Worm (Caenorhabditis elegans): Measurements from ENCODE around the gene M176.5.
"Not testable (repeated sequence)": the region's sequence is repeated elsewhere in the genome, so short reads cannot be mapped to it uniquely, and the experiment has no call there.

The M176.5 gene

DNA sequence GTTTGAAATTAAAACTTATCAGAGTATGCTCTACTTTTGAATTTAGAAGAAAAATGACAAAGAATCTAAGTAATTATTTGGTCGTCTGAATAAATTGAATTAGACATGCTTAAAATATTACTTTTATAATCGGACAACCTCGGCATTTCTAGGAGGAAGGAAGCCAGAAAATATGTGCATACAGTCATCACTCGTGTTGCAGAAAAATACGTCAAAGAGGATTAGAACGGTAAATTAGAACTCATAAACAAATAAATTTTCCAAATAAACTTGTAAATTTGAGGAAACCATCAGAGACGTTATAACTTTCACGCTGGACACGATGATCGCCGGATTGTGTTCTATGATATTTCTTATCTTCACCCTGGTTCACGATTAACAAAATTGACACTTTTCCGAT, 26.8 kb upstream of the M176.5 start, which contains the start of gene chil-19:
chil-19 (minus strand) TSS at position 101 of the 400 bp plus-strand sequence.
- TF ChIP-seq pha-4 (tag; optimal IDR thresholded peaks at IDR 0.05) (no peak), elt-3 (tag; optimal IDR thresholded peaks at IDR 0.05) (no peak), nhr-25 (tag; optimal IDR thresholded peaks at IDR 0.05) (no peak), ztf-11 (tag; optimal IDR thresholded peaks at IDR 0.05) (no peak), pqm-1 (tag; optimal IDR thresholded peaks at IDR 0.05) (no peak), ztf-4 (tag; optimal IDR thresholded peaks at IDR 0.05) (no peak), fkh-10 (GFP tag; optimal IDR thresholded peaks at IDR 0.05) (no peak), lin-39 (tag; optimal IDR thresholded peaks at IDR 0.05) (no peak), snpc-4 (tag; optimal IDR thresholded peaks at IDR 0.05) (no peak), R02D3.7 (tag; optimal IDR thresholded peaks at IDR 0.05) (no peak), lsy-12 (tag; optimal IDR thresholded peaks at IDR 0.05) (no peak), nhr-11 (tag; optimal IDR thresholded peaks at IDR 0.05) (no peak), nfya-1 (tag; optimal IDR thresholded peaks at IDR 0.05; ENCODE audit: insufficient read depth) (no peak), ZK546.5 (tag; optimal IDR thresholded peaks at IDR 0.05) (no peak)

DNA sequence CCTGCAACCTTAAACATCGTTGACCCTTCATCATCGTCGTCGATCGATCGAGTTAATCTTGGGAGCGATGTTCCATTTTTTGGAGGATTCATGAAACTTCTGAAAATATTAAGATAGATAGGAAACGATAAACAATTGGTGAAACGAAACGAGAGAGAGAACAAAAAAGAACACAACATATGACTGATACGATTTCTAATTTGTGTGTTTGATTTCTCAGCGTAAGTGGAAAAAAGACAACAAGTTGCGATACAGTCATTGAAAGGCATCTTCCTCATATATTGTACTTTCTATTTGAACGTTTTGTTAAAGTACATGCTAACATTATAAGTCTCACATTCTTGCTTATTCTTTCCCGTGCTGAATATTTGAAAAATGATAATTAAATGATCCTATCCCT, 24.6 kb upstream of the M176.5 start, which contains the start of gene R09D1.12:
R09D1.12 (minus strand) TSS at position 101 of the 400 bp plus-strand sequence.
- not testable (repeated sequence) for TF ChIP-seq zag-1, aly-2, nhr-11 (tag; optimal IDR thresholded peaks at IDR 0.05)

DNA sequence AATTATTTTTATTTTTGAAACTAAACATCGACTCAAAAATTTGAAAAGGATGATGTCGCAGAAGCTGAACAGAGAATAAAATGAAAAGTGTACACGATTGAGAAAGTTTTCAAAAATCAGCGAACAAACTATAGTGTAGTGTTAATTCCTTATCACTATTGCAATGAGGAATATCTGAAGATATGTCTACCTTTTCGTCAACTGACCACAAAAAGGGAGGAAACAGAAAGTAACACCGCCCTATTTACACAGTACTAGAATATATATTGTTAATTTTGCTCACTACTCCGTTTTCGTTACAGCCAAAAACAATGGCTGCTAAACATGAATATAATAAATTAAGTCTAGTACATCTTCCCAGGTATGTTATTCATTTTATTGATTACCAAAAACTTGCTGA, 20.4 kb upstream of the M176.5 start, which contains the start of gene chil-18:
chil-18 (plus strand) TSS at position 301 of the 400 bp plus-strand sequence.
- no peak for TF ChIP-seq nhr-237 (tag; optimal IDR thresholded peaks at IDR 0.05)
- TF ChIP-seq nhr-12 (tag; optimal IDR thresholded peaks at IDR 0.05) = no peak
- TF ChIP-seq pha-4 (tag; optimal IDR thresholded peaks at IDR 0.05) = no peak
- TF ChIP-seq egl-27 (tag; optimal IDR thresholded peaks at IDR 0.05) = no peak
- no peak for TF ChIP-seq skn-1 (tag; optimal IDR thresholded peaks at IDR 0.05)
- no peak for TF ChIP-seq ceh-28 (tag; optimal IDR thresholded peaks at IDR 0.05)
- TF ChIP-seq sea-2 (GFP tag; optimal IDR thresholded peaks at IDR 0.05) = no peak
- no peak for TF ChIP-seq daf-12 (tag; optimal IDR thresholded peaks at IDR 0.05)
- no peak for TF ChIP-seq aly-2 (tag; optimal IDR thresholded peaks at IDR 0.05)
- no peak for TF ChIP-seq nhr-11 (tag; optimal IDR thresholded peaks at IDR 0.05)
- no peak for TF ChIP-seq nhr-67 (tag; optimal IDR thresholded peaks at IDR 0.05)
- no peak for TF ChIP-seq mdl-1 (tag; optimal IDR thresholded peaks at IDR 0.05)

DNA sequence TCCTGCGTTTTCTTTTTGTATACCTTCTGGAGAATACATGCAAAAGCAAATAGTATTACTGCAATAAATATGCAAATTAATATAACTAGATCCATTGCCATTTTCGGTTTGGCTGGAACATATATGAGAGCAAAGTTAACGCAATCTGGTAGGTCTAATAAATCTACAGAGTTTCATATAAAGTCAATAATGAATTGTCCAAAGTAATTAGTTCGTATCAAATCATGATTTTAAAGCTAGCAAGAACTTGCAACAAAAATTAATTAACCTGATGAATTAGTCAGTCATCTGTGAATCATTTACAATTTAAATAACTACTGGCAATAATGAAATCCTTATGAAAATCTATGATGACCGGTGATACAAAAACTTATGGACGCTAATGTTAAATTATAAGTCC, 17.8 kb upstream of the M176.5 start, which contains the start of gene R09D1.13:
R09D1.13 (minus strand) TSS at position 101 of the 400 bp plus-strand sequence.
- TF ChIP-seq pha-4 (tag; optimal IDR thresholded peaks at IDR 0.05) (no peak), nfya-1 (tag; optimal IDR thresholded peaks at IDR 0.05; ENCODE audit: insufficient read depth) (no peak), elt-1 (tag; optimal IDR thresholded peaks at IDR 0.05) (no peak), ceh-28 (tag; optimal IDR thresholded peaks at IDR 0.05) (no peak), nhr-76 (tag; optimal IDR thresholded peaks at IDR 0.05) (no peak), nhr-77 (tag; optimal IDR thresholded peaks at IDR 0.05) (no peak), ceh-9 (tag; optimal IDR thresholded peaks at IDR 0.05) (no peak), ceh-16 (tag; optimal IDR thresholded peaks at IDR 0.05) (no peak), skn-1 (tag; optimal IDR thresholded peaks at IDR 0.05) (no peak), ztf-4 (tag; optimal IDR thresholded peaks at IDR 0.05) (no peak), pqm-1 (tag; optimal IDR thresholded peaks at IDR 0.05) (no peak), fkh-10 (GFP tag; optimal IDR thresholded peaks at IDR 0.05) (no peak), nhr-237 (tag; optimal IDR thresholded peaks at IDR 0.05) (no peak), hmg-11 (tag; optimal IDR thresholded peaks at IDR 0.05) (no peak), daf-12 (tag; optimal IDR thresholded peaks at IDR 0.05) (no peak), egl-5 (tag; optimal IDR thresholded peaks at IDR 0.05) (no peak), unc-39 (tag; optimal IDR thresholded peaks at IDR 0.05) (no peak), ztf-11 (tag; optimal IDR thresholded peaks at IDR 0.05) (no peak), elt-2 (tag; optimal IDR thresholded peaks at IDR 0.05) (no peak), R02D3.7 (tag; optimal IDR thresholded peaks at IDR 0.05) (no peak)

DNA sequence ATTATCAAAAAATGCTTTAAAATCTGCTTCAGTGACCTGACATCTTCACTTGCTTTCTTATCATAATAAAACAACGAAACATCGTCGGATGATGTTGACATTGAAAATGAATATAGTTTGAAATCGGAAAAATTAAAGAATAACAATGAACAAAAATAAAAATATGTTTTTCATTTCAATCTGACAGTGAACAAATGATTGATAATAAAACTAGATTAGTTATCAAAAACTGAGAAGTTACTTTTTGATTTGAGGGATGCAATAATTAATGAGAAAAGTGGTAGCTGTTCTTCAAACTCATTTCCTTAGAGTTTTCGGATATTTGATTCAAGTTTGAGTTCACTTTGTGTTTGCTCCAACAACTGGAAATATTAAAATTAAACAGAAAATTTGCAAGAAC, 16.0 kb upstream of the M176.5 start, which contains the start of gene chil-15:
chil-15 (minus strand) TSS at position 101 of the 400 bp plus-strand sequence.
- TF ChIP-seq pha-4 (tag; optimal IDR thresholded peaks at IDR 0.05) = no peak
- no peak for TF ChIP-seq ceh-9 (tag; optimal IDR thresholded peaks at IDR 0.05)
- TF ChIP-seq lin-39 (tag; optimal IDR thresholded peaks at IDR 0.05) = no peak
- TF ChIP-seq fos-1 (tag; optimal IDR thresholded peaks at IDR 0.05) = no peak
- no peak for TF ChIP-seq elt-3 (tag; optimal IDR thresholded peaks at IDR 0.05)
- TF ChIP-seq nhr-28 (tag; optimal IDR thresholded peaks at IDR 0.05) = no peak
- TF ChIP-seq lin-15B (tag; optimal IDR thresholded peaks at IDR 0.05) = no peak
- no peak for TF ChIP-seq fkh-2 (tag; optimal IDR thresholded peaks at IDR 0.05)
- no peak for TF ChIP-seq zag-1 (tag; optimal IDR thresholded peaks at IDR 0.05)
- no peak for TF ChIP-seq nhr-43 (tag; optimal IDR thresholded peaks at IDR 0.05; ENCODE audit: poor library complexity, severe bottlenecking)
- no peak for TF ChIP-seq snpc-4 (tag; optimal IDR thresholded peaks at IDR 0.05)
- no peak for TF ChIP-seq mdl-1 (tag; optimal IDR thresholded peaks at IDR 0.05)
- no peak for TF ChIP-seq unc-62 (GFP tag; optimal IDR thresholded peaks at IDR 0.05)
- no peak for TF ChIP-seq egl-27 (tag; optimal IDR thresholded peaks at IDR 0.05)
- TF ChIP-seq tbx-2 (tag; optimal IDR thresholded peaks at IDR 0.05) = no peak
- TF ChIP-seq nhr-67 (tag; optimal IDR thresholded peaks at IDR 0.05) = no peak
- TF ChIP-seq skn-1 (tag; optimal IDR thresholded peaks at IDR 0.05) = no peak
- no peak for TF ChIP-seq sea-2 (GFP tag; optimal IDR thresholded peaks at IDR 0.05)
- TF ChIP-seq elt-1 (tag; optimal IDR thresholded peaks at IDR 0.05) = no peak

All from whole organism, L3 larva.